Fruit fly (Drosophila melanogaster): ENCODE results near the gene CG43867.

DNA sequence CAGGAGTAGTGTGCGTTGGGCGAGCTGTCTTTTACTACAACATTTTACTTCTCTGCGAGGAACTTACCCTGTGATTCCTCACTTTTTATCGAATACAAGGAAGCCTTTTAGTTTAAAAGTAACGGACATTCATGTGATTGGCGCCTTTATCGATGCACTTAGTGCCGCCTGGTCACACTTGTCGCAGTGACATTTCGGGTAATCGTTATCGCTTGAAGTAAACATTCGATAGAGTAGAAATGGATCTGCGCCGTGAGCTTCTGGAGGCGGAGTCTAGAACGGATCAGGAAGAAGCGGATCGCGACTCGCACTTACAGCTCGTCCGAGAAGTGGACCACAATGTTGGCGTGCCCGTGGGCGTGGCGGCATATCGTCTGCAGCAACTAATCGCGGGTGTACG, 134.9 kb downstream of the CG43867 start, which contains the start of gene CG16989:
- TF ChIP-seq h (optimal IDR thresholded peaks at IDR 0.05) (no peak), insv (optimal IDR thresholded peaks at IDR 0.05) (no peak), ttk (optimal IDR thresholded peaks at IDR 0.05) (no peak), Sin3A (optimal IDR thresholded peaks at IDR 0.05) (no peak), psq (optimal IDR thresholded peaks at IDR 0.05) (no peak), Myc (optimal IDR thresholded peaks at IDR 0.05) (no peak)
